Fruit fly (Drosophila melanogaster) whole organism, embryonic: ENCODE measurements around the gene Calr.

Source experiments
- CG10147 ChIP-seq: fragments of 200-800 bp; sonication (Bioruptor generic); optimal IDR thresholded peaks from 2 replicates; lab custom pipeline; 2019; ENCODE audit warnings: missing biosample characterization, mild to moderate bottlenecking, missing genetic modification characterization, moderate library complexity
- CG10979 ChIP-seq: fragments of 200-800 bp; sonication (Bioruptor generic); optimal IDR thresholded peaks from 2 replicates; lab custom pipeline; 2018; ENCODE audit warnings: missing biosample characterization, mild to moderate bottlenecking, missing genetic modification characterization, moderate library complexity
- CG11398 ChIP-seq: fragments of 200-800 bp; sonication (Bioruptor generic); optimal IDR thresholded peaks from 2 replicates; lab custom pipeline; 2016; ENCODE audit warnings: missing biosample characterization, missing genetic modification characterization
- CG1233 ChIP-seq: fragments of 200-800 bp; sonication (Bioruptor generic); optimal IDR thresholded peaks from 4 replicates; lab custom pipeline; 2018; ENCODE audit warnings: missing biosample characterization, mild to moderate bottlenecking, missing genetic modification characterization
- CG12744 ChIP-seq: fragments of 200-800 bp; sonication (Bioruptor generic); optimal IDR thresholded peaks from 2 replicates; lab custom pipeline; 2016; ENCODE audit warnings: missing biosample characterization, missing genetic modification characterization
- CG1603 ChIP-seq: fragments of 200-800 bp; sonication (Bioruptor generic); optimal IDR thresholded peaks from 2 replicates; lab custom pipeline; 2019; ENCODE audit warnings: missing biosample characterization, mild to moderate bottlenecking, missing genetic modification characterization, moderate library complexity
- CG17328 ChIP-seq: fragments of 200-800 bp; sonication (Bioruptor generic); IDR thresholded peaks from 2 replicates; pipeline ENCODE4 v1.3.6; 2022; ENCODE audit warnings: missing biosample characterization, missing genetic modification characterization
- CG18262 ChIP-seq: fragments of 200-800 bp; optimal IDR thresholded peaks from 3 replicates; lab custom pipeline; 2019; ENCODE audit warnings: missing biosample characterization, mild to moderate bottlenecking, missing genetic modification characterization, moderate library complexity
- CG18476 ChIP-seq: fragments of 200-800 bp; sonication (Bioruptor generic); optimal IDR thresholded peaks from 2 replicates; lab custom pipeline; 2016; ENCODE audit warnings: missing biosample characterization, mild to moderate bottlenecking, missing genetic modification characterization
- CG2116 ChIP-seq: fragments of 200-800 bp; sonication (Bioruptor generic); optimal IDR thresholded peaks from 3 replicates; lab custom pipeline; 2018; ENCODE audit warnings: missing biosample characterization, mild to moderate bottlenecking, missing genetic modification characterization
- CG32532 ChIP-seq: fragments of 200-800 bp; sonication (Bioruptor generic); IDR thresholded peaks from 2 replicates; pipeline ENCODE4 v1.3.6; 2022; ENCODE audit warnings: missing biosample characterization, missing genetic modification characterization
- CG32767 ChIP-seq: fragments of 200-800 bp; sonication (Bioruptor generic); IDR thresholded peaks from 2 replicates; pipeline ENCODE4 v1.3.6; 2022; ENCODE audit warnings: missing biosample characterization, missing genetic modification characterization
- CG33557 ChIP-seq: fragments of 200-800 bp; sonication (Bioruptor generic); optimal IDR thresholded peaks from 2 replicates; lab custom pipeline; 2019; ENCODE audit warnings: missing biosample characterization, mild to moderate bottlenecking, missing genetic modification characterization, moderate library complexity
- CG3407 ChIP-seq: fragments of 200-800 bp; sonication (Bioruptor generic); optimal IDR thresholded peaks from 2 replicates; lab custom pipeline; 2018; ENCODE audit warnings: missing biosample characterization, mild to moderate bottlenecking, missing genetic modification characterization
- CG34422 ChIP-seq: fragments of 200-800 bp; sonication (Bioruptor generic); IDR thresholded peaks from 3 replicates; pipeline ENCODE4 v1.3.6; 2022; ENCODE audit warnings: missing biosample characterization, missing genetic modification characterization
- CG4820 ChIP-seq: fragments of 200-800 bp; sonication (Bioruptor generic); optimal IDR thresholded peaks from 3 replicates; lab custom pipeline; 2016; ENCODE audit warnings: missing biosample characterization, missing genetic modification characterization
- CG6689 ChIP-seq: fragments of 200-800 bp; sonication (Bioruptor generic); IDR thresholded peaks from 2 replicates; pipeline ENCODE4 v1.3.6; 2022; ENCODE audit warnings: missing biosample characterization, missing genetic modification characterization
- CG7357 ChIP-seq: fragments of 200-800 bp; sonication (Bioruptor generic); IDR thresholded peaks from 3 replicates; pipeline ENCODE4 v1.3.6; 2022; ENCODE audit warnings: missing biosample characterization, missing genetic modification characterization
- CG9797 ChIP-seq: fragments of 200-800 bp; sonication (Bioruptor generic); optimal IDR thresholded peaks from 3 replicates; lab custom pipeline; 2018; ENCODE audit warnings: missing biosample characterization, mild to moderate bottlenecking, missing genetic modification characterization
- Ets97D ChIP-seq: fragments of 200-800 bp; sonication (Bioruptor generic); optimal IDR thresholded peaks from 3 replicates; lab custom pipeline; 2016; ENCODE audit warnings: missing biosample characterization, missing genetic modification characterization
- HLH4C ChIP-seq: fragments of 200-800 bp; sonication (Bioruptor generic); IDR thresholded peaks from 3 replicates; pipeline ENCODE4 v1.3.6; 2022; ENCODE audit warnings: missing biosample characterization, missing genetic modification characterization; ENCODE audit not compliant: partially characterized antibody
- HmgD ChIP-seq: fragments of 200-800 bp; sonication (Bioruptor generic); optimal IDR thresholded peaks from 3 replicates; lab custom pipeline; 2016; ENCODE audit warnings: missing biosample characterization, missing genetic modification characterization
- Lpt ChIP-seq: fragments of >200 bp; optimal IDR thresholded peaks from 2 replicates; lab custom pipeline; 2018; ENCODE audit warnings: missing biosample characterization, missing genetic modification characterization
- NK7.1 ChIP-seq: fragments of 200-800 bp; sonication (Bioruptor generic); optimal IDR thresholded peaks from 3 replicates; lab custom pipeline; 2016; ENCODE audit warnings: missing biosample characterization, missing genetic modification characterization
- Six4 ChIP-seq: fragments of 200-800 bp; sonication (Bioruptor generic); optimal IDR thresholded peaks from 2 replicates; lab custom pipeline; 2016; ENCODE audit warnings: missing biosample characterization, missing genetic modification characterization
- Spps ChIP-seq: fragments of 200-800 bp; sonication (Bioruptor generic); optimal IDR thresholded peaks from 2 replicates; lab custom pipeline; 2018; ENCODE audit warnings: missing biosample characterization, mild to moderate bottlenecking, missing genetic modification characterization
- ab ChIP-seq: fragments of 200-800 bp; sonication (Bioruptor generic); optimal IDR thresholded peaks from 2 replicates; lab custom pipeline; 2016; ENCODE audit warnings: missing biosample characterization, missing genetic modification characterization
- bigmax ChIP-seq: fragments of 200-800 bp; sonication (Bioruptor generic); optimal IDR thresholded peaks from 2 replicates; lab custom pipeline; 2018; ENCODE audit warnings: missing biosample characterization, mild to moderate bottlenecking, missing genetic modification characterization
- cg ChIP-seq: fragments of 200-800 bp; sonication (Bioruptor generic); optimal IDR thresholded peaks from 3 replicates; lab custom pipeline; 2019; ENCODE audit warnings: missing biosample characterization, mild to moderate bottlenecking, missing genetic modification characterization, moderate library complexity
- dmrt11E ChIP-seq: fragments of 200-800 bp; sonication (Bioruptor generic); optimal IDR thresholded peaks from 3 replicates; lab custom pipeline; 2018; ENCODE audit warnings: missing biosample characterization, mild to moderate bottlenecking, missing genetic modification characterization, moderate library complexity
- dpn ChIP-seq, 2 experiments: fragments of 200-800 bp; sonication (Bioruptor generic); optimal IDR thresholded peaks; 3 replicates each; lab custom pipeline; 2016; ENCODE audit warnings: missing biosample characterization in 2 of 2, missing genetic modification characterization in 2 of 2
- dysf ChIP-seq: fragments of 200-800 bp; sonication (Bioruptor generic); IDR thresholded peaks from 3 replicates; pipeline ENCODE4 v1.3.6; 2022; ENCODE audit warnings: missing biosample characterization, missing genetic modification characterization
- gcm ChIP-seq: fragments of 200-800 bp; sonication (Bioruptor generic); optimal IDR thresholded peaks from 2 replicates; lab custom pipeline; 2019; ENCODE audit warnings: missing biosample characterization, mild to moderate bottlenecking, missing genetic modification characterization, moderate library complexity
- h ChIP-seq: fragments of >200 bp; optimal IDR thresholded peaks from 2 replicates; lab custom pipeline; 2017
- her ChIP-seq: fragments of 200-800 bp; sonication (Bioruptor generic); optimal IDR thresholded peaks from 2 replicates; lab custom pipeline; 2016; ENCODE audit warnings: missing biosample characterization, missing genetic modification characterization
- ind ChIP-seq: fragments of 200-800 bp; sonication (Bioruptor generic); optimal IDR thresholded peaks from 3 replicates; lab custom pipeline; 2016; ENCODE audit warnings: missing biosample characterization, missing genetic modification characterization
- kay ChIP-seq: fragments of 200-800 bp; sonication (Bioruptor generic); optimal IDR thresholded peaks from 2 replicates; lab custom pipeline; 2016; ENCODE audit warnings: missing biosample characterization, missing genetic modification characterization
- lbe ChIP-seq: fragments of 200-800 bp; sonication (Bioruptor generic); optimal IDR thresholded peaks from 2 replicates; lab custom pipeline; 2016; ENCODE audit warnings: missing biosample characterization, mild to moderate bottlenecking, missing genetic modification characterization
- lilli ChIP-seq: fragments of 200-800 bp; sonication (Bioruptor generic); optimal IDR thresholded peaks from 3 replicates; lab custom pipeline; 2016; ENCODE audit warnings: missing biosample characterization, missing genetic modification characterization
- mam ChIP-seq: fragments of 200-800 bp; sonication (Bioruptor generic); optimal IDR thresholded peaks from 3 replicates; lab custom pipeline; 2016; ENCODE audit warnings: missing biosample characterization, missing genetic modification characterization
- nau ChIP-seq: fragments of 200-800 bp; sonication (Bioruptor generic); optimal IDR thresholded peaks from 3 replicates; lab custom pipeline; 2017; ENCODE audit warnings: missing biosample characterization, mild to moderate bottlenecking, missing genetic modification characterization, missing genetic modification reagents
- odd ChIP-seq: fragments of 200-800 bp; sonication (Bioruptor generic); optimal IDR thresholded peaks from 2 replicates; lab custom pipeline; 2017; ENCODE audit warnings: missing biosample characterization, mild to moderate bottlenecking, missing genetic modification characterization
- pfk ChIP-seq: fragments of 200-800 bp; sonication (Bioruptor generic); optimal IDR thresholded peaks from 2 replicates; lab custom pipeline; 2018; ENCODE audit warnings: missing biosample characterization, mild to moderate bottlenecking, missing genetic modification characterization, moderate library complexity
- pzg ChIP-seq: fragments of 200-800 bp; sonication (Bioruptor generic); optimal IDR thresholded peaks from 3 replicates; lab custom pipeline; 2018; ENCODE audit warnings: missing biosample characterization, mild to moderate bottlenecking, missing genetic modification characterization, moderate library complexity
- schlank ChIP-seq: fragments of 200-800 bp; sonication (Bioruptor generic); optimal IDR thresholded peaks from 2 replicates; lab custom pipeline; 2018; ENCODE audit warnings: missing biosample characterization, mild to moderate bottlenecking, missing genetic modification characterization
- scrt ChIP-seq: fragments of 200-800 bp; sonication (Bioruptor generic); optimal IDR thresholded peaks from 2 replicates; lab custom pipeline; 2018; ENCODE audit warnings: missing biosample characterization, mild to moderate bottlenecking, missing genetic modification characterization, moderate library complexity
- seq ChIP-seq: fragments of 200-800 bp; sonication (Bioruptor generic); IDR thresholded peaks from 2 replicates; pipeline ENCODE4 v1.3.6; 2022; ENCODE audit warnings: missing biosample characterization, missing genetic modification characterization
- slp2 ChIP-seq: fragments of 200-800 bp; sonication (Bioruptor generic); optimal IDR thresholded peaks from 2 replicates; lab custom pipeline; 2016; ENCODE audit warnings: missing biosample characterization, missing genetic modification characterization
- tgo ChIP-seq: fragments of 200-800 bp; sonication (Bioruptor generic); IDR thresholded peaks from 3 replicates; pipeline ENCODE4 v1.3.6; 2022; ENCODE audit warnings: missing biosample characterization, missing genetic modification characterization
- vvl ChIP-seq: fragments of 200-800 bp; sonication (Bioruptor generic); IDR thresholded peaks from 2 replicates; pipeline ENCODE4 v1.3.6; 2022; ENCODE audit warnings: missing biosample characterization, missing genetic modification characterization
- zfh2 ChIP-seq: fragments of 200-800 bp; sonication (Bioruptor generic); optimal IDR thresholded peaks from 2 replicates; lab custom pipeline; 2016; ENCODE audit warnings: missing biosample characterization, missing genetic modification characterization

Calr gene

DNA sequence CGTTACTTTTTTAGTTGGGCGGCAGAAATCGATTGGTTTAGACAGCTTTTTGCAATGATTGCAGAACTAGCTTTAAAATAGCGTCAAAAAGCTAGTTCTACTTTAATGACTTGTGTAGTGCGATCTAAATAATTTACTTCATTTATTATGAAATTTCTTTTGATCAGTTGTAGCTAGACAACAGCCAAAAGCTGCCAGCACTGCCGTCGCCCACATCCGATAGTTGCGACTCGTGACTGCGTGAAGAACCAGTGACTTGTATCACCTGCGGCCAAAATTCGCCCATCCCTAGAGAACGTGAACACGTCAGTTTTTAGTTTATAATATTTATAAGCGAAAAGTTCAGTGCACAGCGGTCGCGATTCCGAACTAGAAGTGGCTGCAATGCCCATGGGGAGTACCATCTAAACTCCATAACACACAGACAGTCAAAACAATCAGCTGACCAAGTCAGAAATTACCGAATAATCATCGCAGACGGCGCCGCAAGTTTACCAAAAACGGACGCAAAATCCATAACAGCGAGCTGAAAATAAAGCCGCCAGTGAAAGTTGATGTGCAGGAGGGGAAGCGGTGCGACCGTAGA is 43.9 kb downstream of the Calr start, which contains the start of gene P58IPK (continued):
- TF ChIP-seq CG3407 (GFP tag; lab: Kevin White, UChicago) (no peak), lbe (GFP tag; lab: Kevin White, UChicago) (peak; percentile 41), CG18476 (GFP tag; lab: Kevin White, UChicago) (peak; percentile 44), Ets97D (peak; percentile 90), CG10147 (GFP tag; lab: Kevin White, UChicago) (peak; percentile 55), vvl (GFP tag; lab: Robert Waterston, UW) (peak; percentile 81), CG11398 (peak; percentile 37), CG33557 (GFP tag; lab: Kevin White, UChicago) (peak; percentile 20), h (no peak), CG7357 (GFP tag; lab: Robert Waterston, UW) (0 out of 3 replicates have a peak, but pooled peaks have one; percentile 35), dpn (GFP tag; optimal IDR thresholded peaks at IDR 0.05; lab: Kevin White, UChicago) (peak; percentile 75 to 79), CG1233 (GFP tag; lab: Kevin White, UChicago) (peak; percentile 16), bigmax (no peak), CG32767 (GFP tag; lab: Robert Waterston, UW) (no peak), dmrt11E (tag; lab: Kevin White, UChicago) (peak; percentile 41), HLH4C (GFP tag; lab: Robert Waterston, UW) (peak; percentile 89), NK7.1 (GFP tag; lab: Kevin White, UChicago) (peak; percentile 19), CG9797 (GFP tag; lab: Kevin White, UChicago) (peak; percentile 49), slp2 (GFP tag; lab: Kevin White, UChicago) (peak; percentile 52), CG2116 (GFP tag; lab: Kevin White, UChicago) (peak; percentile 90), CG10979 (tag; lab: Kevin White, UChicago) (peak; percentile 32), ind (peak; percentile 72), zfh2 (GFP tag; lab: Kevin White, UChicago) (peak; percentile 80), schlank (tag; lab: Kevin White, UChicago) (peak; percentile 25), HmgD (GFP tag; lab: Kevin White, UChicago) (peak; percentile 62), tgo (GFP tag; lab: Robert Waterston, UW) (peak; percentile 52), Spps (tag; lab: Kevin White, UChicago) (no peak), kay (GFP tag; lab: Kevin White, UChicago) (peak; percentile 70), CG1603 (tag; lab: Kevin White, UChicago) (peak; percentile 80), nau (no peak), CG4820 (GFP tag; lab: Kevin White, UChicago) (peak; percentile 43), dysf (GFP tag; lab: Robert Waterston, UW) (peak; percentile 54; the same call in 2 of the 3 replicates), CG6689 (GFP tag; lab: Robert Waterston, UW) (peak; percentile 61), Lpt (no peak), Six4 (GFP tag; lab: Kevin White, UChicago) (no peak), CG17328 (GFP tag; lab: Robert Waterston, UW) (peak; percentile 53; the same call in 1 of the 2 replicates), CG34422 (peak; percentile 85), ab (GFP tag; lab: Kevin White, UChicago) (no peak), scrt (peak; percentile 9), mam (GFP tag; lab: Kevin White, UChicago) (peak; percentile 85), seq (no peak), lilli (peak; percentile 87), her (GFP tag; lab: Kevin White, UChicago) (peak; percentile 44), cg (no peak), CG12744 (GFP tag; lab: Kevin White, UChicago) (peak; percentile 72), gcm (GFP tag; lab: Kevin White, UChicago) (no peak), CG32532 (GFP tag; lab: Robert Waterston, UW) (peak; percentile 76), odd (GFP tag; lab: Kevin White, UChicago) (no peak), pfk (GFP tag; lab: Kevin White, UChicago) (no peak), pzg (peak; percentile 92), CG18262 (tag; lab: Kevin White, UChicago) (peak; percentile 35)
